Worm (Caenorhabditis elegans): ENCODE results near the gene ZK697.1.

- TF ChIP-seq flt-1 (GFP tag; IDR thresholded peaks at IDR 0.05): no peak
- no peak for TF ChIP-seq T22C8.4 (GFP tag; IDR thresholded peaks at IDR 0.05)
- TF ChIP-seq tab-1 (GFP tag; IDR thresholded peaks at IDR 0.05): no peak
- no peak for TF ChIP-seq ref-1 (GFP tag; conservative IDR thresholded peaks at IDR 0.05)
- no peak for TF ChIP-seq ztf-23 (GFP tag; IDR thresholded peaks at IDR 0.05)
Measured at ce11 chrV:1756099-1756498, 3.5 kb downstream of the ZK697.1 start.

Measured in whole organism, midembryonic.